Fruit fly (Drosophila melanogaster): ENCODE measurements around the gene CG4860.

Gene CG4860

DNA sequence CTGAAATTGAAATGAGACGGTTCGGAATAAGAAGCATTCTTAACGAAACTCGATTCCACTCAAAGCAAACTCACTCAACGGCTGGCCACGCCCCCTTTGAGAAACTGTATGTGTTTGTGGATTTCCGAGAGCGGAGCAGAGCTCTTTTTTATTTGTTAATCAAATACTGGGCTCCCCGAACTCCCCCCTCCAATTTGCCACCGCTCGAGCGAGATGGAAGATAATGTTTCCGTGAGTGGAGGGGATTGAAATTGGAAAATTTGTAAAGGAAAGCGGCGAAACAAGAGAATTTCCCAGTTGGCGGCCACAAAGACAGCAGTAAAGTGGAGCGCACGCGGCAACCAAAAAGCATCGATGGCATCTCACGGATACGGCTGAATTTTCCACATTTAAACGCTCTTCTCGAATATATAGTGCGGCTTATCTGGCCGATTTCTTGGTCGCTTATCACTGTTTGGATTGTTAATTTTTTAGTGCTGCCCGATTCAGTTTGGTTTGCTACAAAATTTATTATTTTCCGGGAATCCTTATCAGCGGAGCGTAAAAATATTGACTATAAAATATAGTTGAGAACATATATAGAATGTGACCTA lies 23.3 kb upstream of the CG4860 start (continued):
- TF ChIP-seq CG2712 (tag; optimal IDR thresholded peaks at IDR 0.05): no peak
- no peak for TF ChIP-seq lmd (GFP tag; IDR thresholded peaks at IDR 0.05)
- TF ChIP-seq CG12769 (tag; optimal IDR thresholded peaks at IDR 0.05): no peak
- no peak for TF ChIP-seq CG12942 (GFP tag; optimal IDR thresholded peaks at IDR 0.05)
- TF ChIP-seq Nf-YC (tag; optimal IDR thresholded peaks at IDR 0.05): peak; percentile 97
- no peak for TF ChIP-seq CG11398 (GFP tag; optimal IDR thresholded peaks at IDR 0.05)
- TF ChIP-seq salm (tag; optimal IDR thresholded peaks at IDR 0.05): no peak
- TF ChIP-seq Kr (GFP tag; optimal IDR thresholded peaks at IDR 0.05): no peak
- no peak for TF ChIP-seq CG8089 (GFP tag; optimal IDR thresholded peaks at IDR 0.05)
- TF ChIP-seq Hr78 (GFP tag; optimal IDR thresholded peaks at IDR 0.05): peak in 1 of 2 experiments; percentile 62
- TF ChIP-seq Doc2 (GFP tag; IDR thresholded peaks at IDR 0.05): no peak
- TF ChIP-seq sug (tag; optimal IDR thresholded peaks at IDR 0.05): no peak
- no peak for TF ChIP-seq CG14860 (GFP tag; IDR thresholded peaks at IDR 0.05; ENCODE audit: partially characterized antibody)
- TF ChIP-seq CG6813 (GFP tag; optimal IDR thresholded peaks at IDR 0.05): no peak
- no peak for TF ChIP-seq Xbp1 (GFP tag; optimal IDR thresholded peaks at IDR 0.05)
- TF ChIP-seq tgo (GFP tag; IDR thresholded peaks at IDR 0.05): no peak
- TF ChIP-seq Nf-YA (GFP tag; IDR thresholded peaks at IDR 0.05): peak; percentile 91
- no peak for TF ChIP-seq caup (GFP tag; optimal IDR thresholded peaks at IDR 0.05; ENCODE audit: severe bottlenecking)
- 0 out of 2 replicates have a peak, but pooled peaks have one; percentile 8 for TF ChIP-seq CG4360 (GFP tag; IDR thresholded peaks at IDR 0.05)
- TF ChIP-seq CTCF (GFP tag; optimal IDR thresholded peaks at IDR 0.05): peak; percentile 36
- TF ChIP-seq CG7963 (GFP tag; IDR thresholded peaks at IDR 0.05; ENCODE audit: partially characterized antibody): no peak
- TF ChIP-seq ac (GFP tag; optimal IDR thresholded peaks at IDR 0.05): no peak
- no peak for TF ChIP-seq CG2120 (GFP tag; optimal IDR thresholded peaks at IDR 0.05)
- TF ChIP-seq zen2 (GFP tag; IDR thresholded peaks at IDR 0.05; ENCODE audit: partially characterized antibody): peak; percentile 27; the same call in 1 of the 3 replicates
- TF ChIP-seq NC2β (GFP tag; optimal IDR thresholded peaks at IDR 0.05): no peak
- no peak for TF ChIP-seq toy (GFP tag; IDR thresholded peaks at IDR 0.05)
- TF ChIP-seq CG15514 (GFP tag; optimal IDR thresholded peaks at IDR 0.05): no peak
- no peak for TF ChIP-seq nerfin-2 (GFP tag; IDR thresholded peaks at IDR 0.05; ENCODE audit: partially characterized antibody)
- TF ChIP-seq lab (GFP tag; optimal IDR thresholded peaks at IDR 0.05): no peak
- TF ChIP-seq CG14667 (GFP tag; IDR thresholded peaks at IDR 0.05): no peak
- TF ChIP-seq Vsx1 (GFP tag; optimal IDR thresholded peaks at IDR 0.05): peak; percentile 2
- no peak for TF ChIP-seq CG4404 (GFP tag; IDR thresholded peaks at IDR 0.05)
- TF ChIP-seq Mad (GFP tag; optimal IDR thresholded peaks at IDR 0.05): no peak
- TF ChIP-seq Dbx (GFP tag; IDR thresholded peaks at IDR 0.05): no peak
- no peak for TF ChIP-seq CG7372 (GFP tag; IDR thresholded peaks at IDR 0.05)
- TF ChIP-seq run (tag; optimal IDR thresholded peaks at IDR 0.05): no peak
- TF ChIP-seq chinmo (GFP tag; IDR thresholded peaks at IDR 0.05; ENCODE audit: partially characterized antibody): 0 out of 4 replicates have a peak, but pooled peaks have one; percentile 77
- no peak for TF ChIP-seq gcm (GFP tag; optimal IDR thresholded peaks at IDR 0.05)
- no peak for TF ChIP-seq tio (GFP tag; optimal IDR thresholded peaks at IDR 0.05)
- no peak for TF ChIP-seq CG17912 (GFP tag; optimal IDR thresholded peaks at IDR 0.05)
- no peak for TF ChIP-seq CG34224 (GFP tag; IDR thresholded peaks at IDR 0.05; ENCODE audit: partially characterized antibody)
- TF ChIP-seq CG6175 (GFP tag; IDR thresholded peaks at IDR 0.05): peak; percentile 22; the same call in 1 of the 3 replicates
- TF ChIP-seq Gug (GFP tag; IDR thresholded peaks at IDR 0.05): no peak
- no peak for TF ChIP-seq oc (tag; optimal IDR thresholded peaks at IDR 0.05)
- no peak for TF ChIP-seq CG3065 (GFP tag; optimal IDR thresholded peaks at IDR 0.05)
- TF ChIP-seq CG17385 (GFP tag; optimal IDR thresholded peaks at IDR 0.05): no peak
- no peak for TF ChIP-seq rib (GFP tag; IDR thresholded peaks at IDR 0.05)
- TF ChIP-seq eve (GFP tag; optimal IDR thresholded peaks at IDR 0.05): no peak
- TF ChIP-seq bcd (GFP tag; optimal IDR thresholded peaks at IDR 0.05): no peak
- TF ChIP-seq ab (GFP tag; optimal IDR thresholded peaks at IDR 0.05): no peak

Measured in whole organism, embryonic.